Worm (Caenorhabditis elegans): ENCODE measurements around the gene nkat-3.

DNA sequence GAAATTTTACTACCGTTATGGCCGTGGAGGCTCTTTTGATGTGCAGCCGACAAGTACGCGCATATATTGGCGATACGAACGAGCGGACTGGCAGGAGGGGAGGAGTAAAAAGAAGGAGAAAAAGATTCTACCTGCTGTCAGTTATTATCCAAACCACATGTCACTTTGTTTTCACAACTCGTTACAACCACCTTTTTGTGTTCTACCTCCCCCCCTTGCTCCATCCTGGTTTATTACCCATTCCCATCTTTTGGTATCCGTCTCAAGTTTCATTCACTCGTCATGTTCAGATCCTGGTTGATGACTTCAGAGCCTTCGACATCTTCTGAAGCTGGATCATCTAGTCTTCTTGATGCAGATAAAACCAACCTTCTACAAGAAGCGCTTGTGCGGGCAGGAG is 33.9 kb upstream of the nkat-3 start, which contains the start of gene psa-3:
- TF ChIP-seq pha-4 (tag; optimal IDR thresholded peaks at IDR 0.05) (no peak), pqm-1 (tag; optimal IDR thresholded peaks at IDR 0.05) (no peak), nfya-1 (tag; optimal IDR thresholded peaks at IDR 0.05) (no peak), T23F11.4 (GFP tag; optimal IDR thresholded peaks at IDR 0.05) (no peak), unc-86 (tag; optimal IDR thresholded peaks at IDR 0.05) (no peak), ceh-19 (GFP tag; optimal IDR thresholded peaks at IDR 0.05) (no peak), hlh-30 (tag; optimal IDR thresholded peaks at IDR 0.05; ENCODE audit: insufficient read depth) (no peak), mec-3 (tag; optimal IDR thresholded peaks at IDR 0.05; ENCODE audit: borderline replicate concordance) (no peak), ama-1 (optimal IDR thresholded peaks at IDR 0.05) (no peak), nhr-11 (tag; optimal IDR thresholded peaks at IDR 0.05) (no peak), fkh-10 (GFP tag; optimal IDR thresholded peaks at IDR 0.05) (no peak)
